Fruit fly (Drosophila melanogaster) whole organism, embryonic: ENCODE measurements around the gene Torsin.
A peak's percentile ranks its signal among the peaks of the same experiment; 100 is the strongest.

Experiments
- ATbp ChIP-seq: fragments of 200-800 bp; sonication (Bioruptor generic); optimal IDR thresholded peaks from 2 replicates; lab custom pipeline; 2017; ENCODE audit warnings: missing biosample characterization, mild to moderate bottlenecking, missing genetic modification characterization, missing genetic modification reagents
- Aef1 ChIP-seq: fragments of 200-800 bp; sonication (Bioruptor generic); IDR thresholded peaks from 3 replicates; pipeline ENCODE4 v1.3.6; 2022; ENCODE audit warnings: missing biosample characterization, missing genetic modification characterization
- B-H1 ChIP-seq: fragments of 200-800 bp; sonication (Bioruptor generic); IDR thresholded peaks from 3 replicates; pipeline ENCODE4 v1.3.6; 2022; ENCODE audit warnings: missing biosample characterization, missing genetic modification characterization
- CG10979 ChIP-seq: fragments of 200-800 bp; sonication (Bioruptor generic); optimal IDR thresholded peaks from 2 replicates; lab custom pipeline; 2018; ENCODE audit warnings: missing biosample characterization, mild to moderate bottlenecking, missing genetic modification characterization, moderate library complexity
- CG11456 ChIP-seq: fragments of 200-800 bp; sonication (Bioruptor generic); IDR thresholded peaks from 3 replicates; pipeline ENCODE4 v1.3.6; 2022; ENCODE audit warnings: missing biosample characterization, missing genetic modification characterization
- CG11695 ChIP-seq: fragments of 200-800 bp; sonication (Bioruptor generic); IDR thresholded peaks from 3 replicates; pipeline ENCODE4 v1.3.6; 2022; ENCODE audit warnings: missing biosample characterization, missing genetic modification characterization
- CG12769 ChIP-seq: fragments of 200-800 bp; sonication (Bioruptor generic); optimal IDR thresholded peaks from 2 replicates; lab custom pipeline; 2019; ENCODE audit warnings: missing biosample characterization, mild to moderate bottlenecking, missing genetic modification characterization, moderate library complexity
- CG13424 ChIP-seq: fragments of 200-800 bp; sonication (Bioruptor generic); optimal IDR thresholded peaks from 2 replicates; lab custom pipeline; 2019; ENCODE audit warnings: missing biosample characterization, mild to moderate bottlenecking, missing genetic modification characterization, moderate library complexity
- CG17359 ChIP-seq: fragments of 200-800 bp; sonication (Bioruptor generic); optimal IDR thresholded peaks from 3 replicates; lab custom pipeline; 2018; ENCODE audit warnings: missing biosample characterization, mild to moderate bottlenecking, missing genetic modification characterization, moderate library complexity
- CG18262 ChIP-seq: fragments of 200-800 bp; optimal IDR thresholded peaks from 3 replicates; lab custom pipeline; 2019; ENCODE audit warnings: missing biosample characterization, mild to moderate bottlenecking, missing genetic modification characterization, moderate library complexity
- CG31441 ChIP-seq: fragments of 200-800 bp; sonication (Bioruptor generic); IDR thresholded peaks from 2 replicates; pipeline ENCODE4 v1.3.6; 2022; ENCODE audit warnings: missing biosample characterization, missing genetic modification characterization
- CG4854 ChIP-seq: fragments of 200-800 bp; sonication (Bioruptor generic); optimal IDR thresholded peaks from 2 replicates; lab custom pipeline; 2016; ENCODE audit warnings: missing biosample characterization, missing genetic modification characterization, inconsistent platforms
- CG6683 ChIP-seq: fragments of 200-800 bp; sonication (Bioruptor generic); optimal IDR thresholded peaks from 2 replicates; lab custom pipeline; 2017; ENCODE audit warnings: missing biosample characterization, mild to moderate bottlenecking, missing genetic modification characterization, missing genetic modification reagents
- CG6813 ChIP-seq: fragments of 200-800 bp; sonication (Bioruptor generic); optimal IDR thresholded peaks from 2 replicates; lab custom pipeline; 2017; ENCODE audit warnings: missing biosample characterization, missing genetic modification characterization, mild to moderate bottlenecking, moderate library complexity, missing genetic modification reagents
- CG7556 ChIP-seq: fragments of 200-800 bp; sonication (Bioruptor generic); optimal IDR thresholded peaks from 2 replicates; lab custom pipeline; 2017; ENCODE audit warnings: missing biosample characterization, mild to moderate bottlenecking, missing genetic modification characterization
- CG9817 ChIP-seq: fragments of 200-800 bp; sonication (Bioruptor generic); optimal IDR thresholded peaks from 2 replicates; lab custom pipeline; 2018; ENCODE audit warnings: missing biosample characterization, mild to moderate bottlenecking, missing genetic modification characterization, moderate library complexity
- D19A ChIP-seq: fragments of 200-800 bp; optimal IDR thresholded peaks from 3 replicates; lab custom pipeline; 2019; ENCODE audit warnings: missing biosample characterization, mild to moderate bottlenecking, missing genetic modification characterization, moderate library complexity
- Fer1 ChIP-seq: fragments of 200-800 bp; sonication (Bioruptor generic); optimal IDR thresholded peaks from 2 replicates; lab custom pipeline; 2017; ENCODE audit warnings: missing biosample characterization, mild to moderate bottlenecking, missing genetic modification characterization
- GATAe ChIP-seq: fragments of 200-800 bp; sonication (Bioruptor generic); conservative IDR thresholded peaks from 2 replicates; pipeline ENCODE4 v1.3.6; 2022; ENCODE audit warnings: missing biosample characterization, missing genetic modification characterization
- Hmr ChIP-seq: fragments of 200-800 bp; sonication (Bioruptor generic); optimal IDR thresholded peaks from 3 replicates; lab custom pipeline; 2017; ENCODE audit warnings: mild to moderate bottlenecking, missing biosample characterization, missing genetic modification reagents, missing genetic modification characterization
- Hr3 ChIP-seq: fragments of 200-800 bp; sonication (Bioruptor generic); optimal IDR thresholded peaks from 3 replicates; lab custom pipeline; 2016; ENCODE audit warnings: missing biosample characterization, missing genetic modification characterization
- Hr51 ChIP-seq, 2 experiments: fragments of 200-800 bp; sonication (Bioruptor generic); optimal IDR thresholded peaks; 2 replicates in 1 of 2; 3 replicates in 1 of 2; lab custom pipeline; 2016 to 2018; ENCODE audit warnings: missing biosample characterization in 2 of 2, missing genetic modification characterization in 2 of 2, mild to moderate bottlenecking in 1 of 2, moderate library complexity in 1 of 2
- Oli ChIP-seq: fragments of 200-800 bp; sonication (Bioruptor generic); optimal IDR thresholded peaks from 2 replicates; lab custom pipeline; 2018; ENCODE audit warnings: missing biosample characterization, mild to moderate bottlenecking, missing genetic modification characterization, moderate library complexity
- PHDP ChIP-seq: fragments of 200-800 bp; sonication (Bioruptor generic); optimal IDR thresholded peaks from 3 replicates; lab custom pipeline; 2018; ENCODE audit warnings: missing biosample characterization, mild to moderate bottlenecking, missing genetic modification characterization, moderate library complexity
- Ptx1 ChIP-seq: fragments of 200-800 bp; sonication (Bioruptor generic); IDR thresholded peaks from 2 replicates; pipeline ENCODE4 v1.3.6; 2022; ENCODE audit warnings: missing biosample characterization, missing genetic modification characterization
- Stat92E ChIP-seq, 3 experiments: fragments of >200 bp in 2 of 3; fragments of 200-800 bp in 1 of 3; sonication (Bioruptor generic) in 1 of 3; optimal IDR thresholded peaks; 2 replicates each; lab custom pipeline; 2017 to 2019; ENCODE audit warnings: missing biosample characterization in 3 of 3, missing genetic modification characterization in 3 of 3, mild to moderate bottlenecking in 1 of 3, moderate library complexity in 1 of 3
- cg ChIP-seq: fragments of 200-800 bp; sonication (Bioruptor generic); optimal IDR thresholded peaks from 3 replicates; lab custom pipeline; 2019; ENCODE audit warnings: missing biosample characterization, mild to moderate bottlenecking, missing genetic modification characterization, moderate library complexity
- cwo ChIP-seq: fragments of 200-800 bp; sonication (Bioruptor generic); optimal IDR thresholded peaks from 3 replicates; lab custom pipeline; 2017; ENCODE audit warnings: missing biosample characterization, missing genetic modification characterization, mild to moderate bottlenecking, moderate library complexity, missing genetic modification reagents
- dmrt99B ChIP-seq: fragments of 200-800 bp; sonication (Bioruptor generic); optimal IDR thresholded peaks from 2 replicates; lab custom pipeline; 2018; ENCODE audit warnings: missing biosample characterization, mild to moderate bottlenecking, missing genetic modification characterization, moderate library complexity
- dpn ChIP-seq, 2 experiments: fragments of 200-800 bp; sonication (Bioruptor generic); optimal IDR thresholded peaks; 3 replicates each; lab custom pipeline; 2016; ENCODE audit warnings: missing biosample characterization in 2 of 2, missing genetic modification characterization in 2 of 2
- esg ChIP-seq: fragments of 200-800 bp; sonication (Bioruptor generic); conservative IDR thresholded peaks from 2 replicates; pipeline ENCODE4 v1.3.6; 2022; ENCODE audit warnings: missing biosample characterization, missing genetic modification characterization
- ewg ChIP-seq: fragments of 200-800 bp; sonication (Bioruptor generic); optimal IDR thresholded peaks from 3 replicates; lab custom pipeline; 2017; ENCODE audit warnings: mild to moderate bottlenecking, missing biosample characterization, missing genetic modification reagents, missing genetic modification characterization
- ftz-f1 ChIP-seq: fragments of 200-800 bp; sonication (Bioruptor generic); optimal IDR thresholded peaks from 2 replicates; lab custom pipeline; 2016; ENCODE audit warnings: missing biosample characterization, missing genetic modification characterization
- ken ChIP-seq: fragments of 200-800 bp; sonication (Bioruptor generic); IDR thresholded peaks from 3 replicates; pipeline ENCODE4 v1.3.6; 2022; ENCODE audit warnings: missing biosample characterization, missing genetic modification characterization
- lilli ChIP-seq: fragments of 200-800 bp; sonication (Bioruptor generic); optimal IDR thresholded peaks from 3 replicates; lab custom pipeline; 2016; ENCODE audit warnings: missing biosample characterization, missing genetic modification characterization
- mirr ChIP-seq: fragments of 200-800 bp; sonication (Bioruptor generic); optimal IDR thresholded peaks from 3 replicates; lab custom pipeline; 2018; ENCODE audit warnings: missing biosample characterization, mild to moderate bottlenecking, missing genetic modification characterization
- org-1 ChIP-seq: fragments of 200-800 bp; sonication (Bioruptor generic); optimal IDR thresholded peaks from 2 replicates; lab custom pipeline; 2017; ENCODE audit warnings: missing biosample characterization, missing genetic modification characterization
- prd ChIP-seq, 3 experiments: fragments of >200 bp in 2 of 3; fragments of 200-800 bp in 1 of 3; sonication (Bioruptor generic) in 1 of 3; optimal IDR thresholded peaks in 2 of 3; IDR thresholded peaks in 1 of 3; 2 replicates in 2 of 3; 3 replicates in 1 of 3; pipeline versions ENCODE4 v1.3.6 to Lab custom; 2017 to 2022; ENCODE audit warnings: missing biosample characterization in 1 of 3, missing genetic modification characterization in 1 of 3
- pum ChIP-seq: fragments of 200-800 bp; sonication (Bioruptor generic); optimal IDR thresholded peaks from 2 replicates; lab custom pipeline; 2016; ENCODE audit warnings: missing biosample characterization, missing genetic modification characterization
- slbo ChIP-seq: fragments of 200-800 bp; sonication (Bioruptor generic); IDR thresholded peaks from 2 replicates; pipeline ENCODE4 v1.3.6; 2022; ENCODE audit warnings: missing biosample characterization, missing genetic modification characterization
- tap ChIP-seq: fragments of 200-800 bp; optimal IDR thresholded peaks from 3 replicates; lab custom pipeline; 2019; ENCODE audit warnings: missing biosample characterization, mild to moderate bottlenecking, missing genetic modification characterization, moderate library complexity
- toy ChIP-seq: fragments of 200-800 bp; sonication (Bioruptor generic); IDR thresholded peaks from 2 replicates; pipeline ENCODE4 v1.3.6; 2022; ENCODE audit warnings: missing biosample characterization, missing genetic modification characterization
- trem ChIP-seq: fragments of 200-800 bp; optimal IDR thresholded peaks from 3 replicates; lab custom pipeline; 2019; ENCODE audit warnings: missing biosample characterization, mild to moderate bottlenecking, missing genetic modification characterization, moderate library complexity
- trh ChIP-seq: fragments of 200-800 bp; sonication (Bioruptor generic); optimal IDR thresholded peaks from 2 replicates; lab custom pipeline; 2016; ENCODE audit warnings: missing biosample characterization, missing genetic modification characterization
- twi ChIP-seq: fragments of 200-800 bp; optimal IDR thresholded peaks from 2 replicates; lab custom pipeline; 2019; ENCODE audit warnings: missing biosample characterization, mild to moderate bottlenecking, missing genetic modification characterization, moderate library complexity
- zfh1 ChIP-seq: fragments of 200-800 bp; sonication (Bioruptor generic); IDR thresholded peaks from 3 replicates; pipeline ENCODE4 v1.3.6; 2022; ENCODE audit warnings: missing biosample characterization, missing genetic modification characterization

The Torsin gene

dm6 chrX:4691226-4691625 lies 41.4 kb upstream of the Torsin start (continued):
- TF ChIP-seq CG6813 (GFP tag; lab: Kevin White, UChicago) = peak; percentile 41
- no peak for TF ChIP-seq cg
- peak; percentile 34 for TF ChIP-seq dmrt99B (tag; lab: Kevin White, UChicago)
- TF ChIP-seq B-H1 = no peak
- TF ChIP-seq CG10979 (tag; lab: Kevin White, UChicago) = peak; percentile 15
- no peak for TF ChIP-seq CG4854 (GFP tag; lab: Kevin White, UChicago)
- peak in 1 of 2 experiments; percentile 12 for TF ChIP-seq dpn (GFP tag; optimal IDR thresholded peaks at IDR 0.05; lab: Kevin White, UChicago)
- 0 out of 3 replicates have a peak, but pooled peaks have one; percentile 26 for TF ChIP-seq CG11695 (GFP tag; lab: Robert Waterston, UW)
- TF ChIP-seq esg (GFP tag; lab: Robert Waterston, UW) = peak; percentile 24; the same call in 1 of the 2 replicates
- TF ChIP-seq CG9817 (tag; lab: Kevin White, UChicago) = peak; percentile 20
- TF ChIP-seq toy (GFP tag; lab: Robert Waterston, UW) = no peak
- peak; percentile 38 for TF ChIP-seq CG17359 (tag; lab: Kevin White, UChicago)
- peak; percentile 7 for TF ChIP-seq CG12769 (tag; lab: Kevin White, UChicago)
- TF ChIP-seq tap (tag; lab: Kevin White, UChicago) = peak; percentile 26
- peak; percentile 49 for TF ChIP-seq slbo (GFP tag; lab: Robert Waterston, UW)
- peak; percentile 57 for TF ChIP-seq Fer1 (GFP tag; lab: Kevin White, UChicago)
- peak in 1 of 2 experiments; percentile 37 for TF ChIP-seq Hr51 (GFP tag; optimal IDR thresholded peaks at IDR 0.05; lab: Kevin White, UChicago)
- no peak for TF ChIP-seq trh (GFP tag; lab: Kevin White, UChicago)
- no peak for TF ChIP-seq CG11456 (GFP tag; lab: Robert Waterston, UW)
- TF ChIP-seq Oli (tag; lab: Kevin White, UChicago) = peak; percentile 20
- no peak for TF ChIP-seq org-1 (GFP tag; lab: Kevin White, UChicago)
- TF ChIP-seq CG31441 (GFP tag; lab: Robert Waterston, UW) = peak; percentile 36; the same call in 1 of the 2 replicates
- TF ChIP-seq Hmr (GFP tag; lab: Kevin White, UChicago) = peak; percentile 57
- peak; percentile 44; the same call in 1 of the 3 replicates for TF ChIP-seq zfh1
- TF ChIP-seq ewg (GFP tag; lab: Kevin White, UChicago) = peak; percentile 57
- TF ChIP-seq mirr (GFP tag; lab: Kevin White, UChicago) = no peak
- peak; percentile 19 for TF ChIP-seq lilli (GFP tag; lab: Kevin White, UChicago)
- TF ChIP-seq ATbp = peak; percentile 30
- peak; percentile 33 for TF ChIP-seq CG13424 (tag; lab: Kevin White, UChicago)
- TF ChIP-seq Aef1 (GFP tag; lab: Robert Waterston, UW) = peak; percentile 16; the same call in 1 of the 3 replicates
- peak; percentile 33 for TF ChIP-seq CG18262 (tag; lab: Kevin White, UChicago)
- TF ChIP-seq ken (GFP tag; lab: Robert Waterston, UW) = no peak
- TF ChIP-seq trem (tag; lab: Kevin White, UChicago) = peak; percentile 1
- TF ChIP-seq PHDP = peak; percentile 42
- TF ChIP-seq GATAe (GFP tag; lab: Robert Waterston, UW) = no peak
- TF ChIP-seq CG7556 = peak; percentile 39
- TF ChIP-seq prd (optimal IDR thresholded peaks at IDR 0.05; lab: Kevin White, UChicago) = no peak
- TF ChIP-seq prd (GFP tag; IDR thresholded peaks at IDR 0.05; lab: Robert Waterston, UW) = peak; percentile 43; the same call in 1 of the 3 replicates
- peak; percentile 32 for TF ChIP-seq CG6683 (GFP tag; lab: Kevin White, UChicago)
- no peak for TF ChIP-seq pum (GFP tag; lab: Kevin White, UChicago)
- peak; percentile 6 for TF ChIP-seq Hr3 (GFP tag; lab: Kevin White, UChicago)
- peak; percentile 44; the same call in 1 of the 2 replicates for TF ChIP-seq Ptx1 (GFP tag; lab: Robert Waterston, UW)
- TF ChIP-seq Stat92E (GFP tag; optimal IDR thresholded peaks at IDR 0.05; lab: Kevin White, UChicago) = no peak
- TF ChIP-seq D19A (tag; lab: Kevin White, UChicago) = peak; percentile 21
- TF ChIP-seq cwo (GFP tag; lab: Kevin White, UChicago) = peak; percentile 32
- TF ChIP-seq twi (tag; lab: Kevin White, UChicago) = no peak
- TF ChIP-seq ftz-f1 = no peak
